Fruit fly (Drosophila melanogaster): ENCODE results near the gene CG43896.

- TF ChIP-seq CTCF (optimal IDR thresholded peaks at IDR 0.05) (no peak), CG8478 (optimal IDR thresholded peaks at IDR 0.05) (no peak)
Measured at dm6 chr3L:11931619-11932018, 44.3 kb upstream of the CG43896 start.

Data from S2 (cell line).